Worm (Caenorhabditis elegans) whole organism, late embryonic: ENCODE measurements around the gene nsph-4.3.

Experiments
- dmd-4 ChIP-seq: sonication (generic microtip); optimal IDR thresholded peaks from 2 replicates; lab custom pipeline; 2016; ENCODE audit warnings: borderline replicate concordance, missing genetic modification characterization, missing compliant biosample characterization
- dve-1 ChIP-seq: sonication (generic microtip); optimal IDR thresholded peaks from 2 replicates; lab custom pipeline; 2017; ENCODE audit warnings: antibody characterized with exemption, mild to moderate bottlenecking, missing genetic modification characterization, missing compliant biosample characterization
- fkh-10 ChIP-seq: fragments of 150-350 bp; optimal IDR thresholded peaks from 2 replicates; lab custom pipeline; 2014; ENCODE audit warnings: missing biosample characterization, missing genetic modification reagents, missing genetic modification characterization

DNA sequence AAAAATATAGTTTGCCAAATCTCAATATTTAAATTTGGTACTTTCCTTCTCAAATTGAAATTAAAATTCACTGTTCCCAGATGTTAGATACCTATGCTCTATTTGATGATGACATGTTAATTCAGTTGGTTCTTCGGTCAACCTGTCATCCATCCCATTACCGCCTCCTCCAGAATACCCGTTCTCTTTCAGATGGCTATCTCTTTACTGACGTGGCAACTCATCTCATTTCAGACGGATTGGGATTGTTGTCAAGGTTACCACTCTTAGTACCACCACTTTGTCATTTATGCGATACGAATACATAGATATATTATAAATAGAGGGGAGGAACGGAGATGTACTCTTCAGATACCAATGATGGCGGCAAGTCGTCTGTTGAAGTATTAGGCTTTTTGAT is 12.3 kb upstream of the nsph-4.3 start:
- no peak for TF ChIP-seq fkh-10 (GFP tag; lab: Kevin White, UChicago)
- TF ChIP-seq dve-1 (tag; lab: Kevin White, UChicago) = no peak
- TF ChIP-seq dmd-4 (tag; lab: Kevin White, UChicago) = no peak
